Fruit fly (Drosophila melanogaster): ENCODE results near the gene Vps33B.

Gene Vps33B

dm6 chr3R:25472635-25473552 is at the start of gene Vps33B, which contains the start of gene Fur1:
Vps33B (plus strand) TSS chr3R:25473490.
Fur1 (minus strand) TSS chr3R:25473058.
- TF ChIP-seq ttk (optimal IDR thresholded peaks at IDR 0.05) (no peak), Myc (optimal IDR thresholded peaks at IDR 0.05) (no peak), h (optimal IDR thresholded peaks at IDR 0.05) (no peak), insv (optimal IDR thresholded peaks at IDR 0.05) (no peak), Sin3A (optimal IDR thresholded peaks at IDR 0.05) (peak; percentile 98), psq (optimal IDR thresholded peaks at IDR 0.05) (no peak)

- TF ChIP-seq Myc (optimal IDR thresholded peaks at IDR 0.05) (no peak), Sin3A (optimal IDR thresholded peaks at IDR 0.05) (no peak), h (optimal IDR thresholded peaks at IDR 0.05) (no peak), insv (optimal IDR thresholded peaks at IDR 0.05) (no peak), psq (optimal IDR thresholded peaks at IDR 0.05) (no peak), ttk (optimal IDR thresholded peaks at IDR 0.05) (no peak)
These were observed 46.1 kb upstream of the Vps33B start for dm6 chr3R:25427175-25427574.

- TF ChIP-seq ttk (optimal IDR thresholded peaks at IDR 0.05) (no peak), Sin3A (optimal IDR thresholded peaks at IDR 0.05) (no peak), psq (optimal IDR thresholded peaks at IDR 0.05) (no peak), h (optimal IDR thresholded peaks at IDR 0.05) (no peak), insv (optimal IDR thresholded peaks at IDR 0.05) (no peak), Myc (optimal IDR thresholded peaks at IDR 0.05) (no peak)
These were observed 36.0 kb upstream of the Vps33B start for dm6 chr3R:25437254-25437810.

- TF ChIP-seq Sin3A (optimal IDR thresholded peaks at IDR 0.05) (no peak), psq (optimal IDR thresholded peaks at IDR 0.05) (no peak), ttk (optimal IDR thresholded peaks at IDR 0.05) (no peak)
These were observed 34.8 kb upstream of the Vps33B start for dm6 chr3R:25438353-25438986.

- TF ChIP-seq ttk (optimal IDR thresholded peaks at IDR 0.05), result no peak
- no peak for TF ChIP-seq insv (optimal IDR thresholded peaks at IDR 0.05)
- TF ChIP-seq Myc (optimal IDR thresholded peaks at IDR 0.05), result no peak
- no peak for TF ChIP-seq psq (optimal IDR thresholded peaks at IDR 0.05)
- no peak for TF ChIP-seq h (optimal IDR thresholded peaks at IDR 0.05)
- TF ChIP-seq Sin3A (optimal IDR thresholded peaks at IDR 0.05), result no peak
These were observed 27.5 kb upstream of the Vps33B start for dm6 chr3R:25445546-25446400.

dm6 chr3R:25446482-25447300 is 26.6 kb upstream of the Vps33B start:
- no peak for TF ChIP-seq h (optimal IDR thresholded peaks at IDR 0.05)
- TF ChIP-seq ttk (optimal IDR thresholded peaks at IDR 0.05), result no peak
- no peak for TF ChIP-seq Myc (optimal IDR thresholded peaks at IDR 0.05)
- TF ChIP-seq psq (optimal IDR thresholded peaks at IDR 0.05), result no peak
- no peak for TF ChIP-seq insv (optimal IDR thresholded peaks at IDR 0.05)
- TF ChIP-seq Sin3A (optimal IDR thresholded peaks at IDR 0.05), result no peak

- no peak for TF ChIP-seq h (optimal IDR thresholded peaks at IDR 0.05)
- TF ChIP-seq psq (optimal IDR thresholded peaks at IDR 0.05), result no peak
- no peak for TF ChIP-seq Myc (optimal IDR thresholded peaks at IDR 0.05)
- no peak for TF ChIP-seq Sin3A (optimal IDR thresholded peaks at IDR 0.05)
- no peak for TF ChIP-seq ttk (optimal IDR thresholded peaks at IDR 0.05)
- TF ChIP-seq insv (optimal IDR thresholded peaks at IDR 0.05), result no peak
These were observed 25.8 kb upstream of the Vps33B start for dm6 chr3R:25447451-25447850.

- TF ChIP-seq h (optimal IDR thresholded peaks at IDR 0.05), result no peak
- no peak for TF ChIP-seq ttk (optimal IDR thresholded peaks at IDR 0.05)
- no peak for TF ChIP-seq insv (optimal IDR thresholded peaks at IDR 0.05)
These were observed 25.0 kb upstream of the Vps33B start for dm6 chr3R:25448318-25448717.

dm6 chr3R:25448737-25449136 is 24.6 kb upstream of the Vps33B start:
- TF ChIP-seq Sin3A (optimal IDR thresholded peaks at IDR 0.05) (no peak), insv (optimal IDR thresholded peaks at IDR 0.05) (no peak), ttk (optimal IDR thresholded peaks at IDR 0.05) (no peak), psq (optimal IDR thresholded peaks at IDR 0.05) (no peak), Myc (optimal IDR thresholded peaks at IDR 0.05) (no peak), h (optimal IDR thresholded peaks at IDR 0.05) (no peak)

dm6 chr3R:25451832-25452231 is 21.5 kb upstream of the Vps33B start:
- TF ChIP-seq Myc (optimal IDR thresholded peaks at IDR 0.05), result no peak
- TF ChIP-seq h (optimal IDR thresholded peaks at IDR 0.05), result no peak
- no peak for TF ChIP-seq Sin3A (optimal IDR thresholded peaks at IDR 0.05)
- no peak for TF ChIP-seq psq (optimal IDR thresholded peaks at IDR 0.05)

dm6 chr3R:25453150-25453680 is 20.1 kb upstream of the Vps33B start:
- no peak for TF ChIP-seq psq (optimal IDR thresholded peaks at IDR 0.05)
- TF ChIP-seq Sin3A (optimal IDR thresholded peaks at IDR 0.05), result no peak
- no peak for TF ChIP-seq h (optimal IDR thresholded peaks at IDR 0.05)
- no peak for TF ChIP-seq ttk (optimal IDR thresholded peaks at IDR 0.05)
- TF ChIP-seq Myc (optimal IDR thresholded peaks at IDR 0.05), result no peak
- no peak for TF ChIP-seq insv (optimal IDR thresholded peaks at IDR 0.05)

All from Kc167 (cell line).